Worm (Caenorhabditis elegans): ENCODE results near the gene gst-26.

gst-26 gene

DNA sequence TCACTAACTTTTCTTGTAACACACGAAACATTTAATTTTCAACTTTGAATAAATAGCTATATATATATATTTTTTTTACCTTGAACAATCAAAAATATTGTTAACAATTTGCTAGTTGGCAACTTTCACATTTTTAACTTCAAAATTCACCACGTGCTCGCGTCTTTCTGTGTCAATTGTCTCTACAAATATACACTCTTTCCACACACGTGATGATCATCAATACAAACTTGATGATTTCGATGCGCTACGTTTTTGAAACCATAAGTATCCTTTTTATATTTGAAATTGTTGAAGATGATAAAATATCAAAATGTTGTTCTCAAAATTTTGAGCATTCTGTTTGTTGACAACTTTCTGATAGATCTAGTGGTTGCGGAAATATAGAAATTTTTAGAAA lies 31.0 kb upstream of the gst-26 start:
- TF ChIP-seq ceh-9 (tag; optimal IDR thresholded peaks at IDR 0.05), result no peak
- TF ChIP-seq tbx-7 (tag; optimal IDR thresholded peaks at IDR 0.05), result no peak
- no peak for TF ChIP-seq lin-11 (tag; optimal IDR thresholded peaks at IDR 0.05)
- TF ChIP-seq mec-3 (tag; optimal IDR thresholded peaks at IDR 0.05; ENCODE audit: borderline replicate concordance), result no peak
- no peak for TF ChIP-seq npax-4 (tag; optimal IDR thresholded peaks at IDR 0.05)
- no peak for TF ChIP-seq K09A11.1 (tag; optimal IDR thresholded peaks at IDR 0.05; ENCODE audit: insufficient read depth)
- no peak for TF ChIP-seq ceh-14 (tag; optimal IDR thresholded peaks at IDR 0.05)
- no peak for TF ChIP-seq pha-2 (tag; optimal IDR thresholded peaks at IDR 0.05)
- no peak for TF ChIP-seq elt-2 (tag; optimal IDR thresholded peaks at IDR 0.05)
- TF ChIP-seq ceh-24 (tag; optimal IDR thresholded peaks at IDR 0.05), result no peak
- no peak for TF ChIP-seq lim-6 (tag; optimal IDR thresholded peaks at IDR 0.05)

DNA sequence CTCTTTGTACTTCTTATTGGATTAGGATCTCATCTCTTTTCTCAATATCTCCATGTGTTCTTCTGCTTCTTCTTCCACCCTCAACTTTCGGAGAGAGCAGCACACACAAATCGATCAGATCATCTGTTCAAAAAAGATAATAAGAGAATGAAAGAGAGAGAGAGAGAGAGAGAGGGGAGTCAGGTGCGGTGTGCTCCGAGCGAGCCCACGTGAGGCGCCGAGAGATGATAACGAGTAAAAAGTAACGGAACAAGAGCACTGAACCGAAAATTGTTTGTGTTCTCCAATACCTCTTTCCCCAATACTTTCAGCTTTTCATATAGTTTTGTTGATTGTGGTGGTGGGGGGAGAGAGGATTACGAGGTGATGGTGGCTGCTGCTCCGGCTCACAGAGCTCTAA lies 29.6 kb upstream of the gst-26 start:
- TF ChIP-seq pros-1 (tag; optimal IDR thresholded peaks at IDR 0.05) (no peak), rnt-1 (tag; optimal IDR thresholded peaks at IDR 0.05) (no peak), ceh-18 (tag; optimal IDR thresholded peaks at IDR 0.05) (peak; percentile 63), unc-42 (tag; optimal IDR thresholded peaks at IDR 0.05) (no peak), lim-6 (tag; optimal IDR thresholded peaks at IDR 0.05) (no peak), hlh-30 (tag; optimal IDR thresholded peaks at IDR 0.05; ENCODE audit: insufficient read depth) (peak; percentile 36), hlh-6 (tag; optimal IDR thresholded peaks at IDR 0.05) (no peak)

DNA sequence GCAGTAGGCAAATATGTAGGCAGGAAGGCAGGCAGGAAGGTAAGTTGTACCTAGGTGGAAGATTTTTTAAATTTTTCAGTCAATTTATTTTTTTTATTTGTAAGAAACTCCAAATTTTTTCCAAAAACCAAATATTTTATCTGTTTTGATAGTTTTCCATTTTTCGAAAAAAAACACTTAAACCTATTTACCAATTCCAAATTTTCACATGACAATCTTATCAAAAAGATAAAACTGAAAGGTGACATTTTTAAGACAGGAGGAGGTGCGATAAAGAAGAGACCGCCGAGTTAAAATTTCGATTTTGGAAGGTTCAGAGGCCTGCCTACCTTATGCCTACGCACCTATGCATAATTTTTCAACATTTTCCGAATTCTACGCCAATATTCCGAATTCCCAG lies 26.6 kb upstream of the gst-26 start:
- no peak for TF ChIP-seq F13H6.1 (tag; optimal IDR thresholded peaks at IDR 0.05)
- no peak for TF ChIP-seq madf-2 (tag; optimal IDR thresholded peaks at IDR 0.05)
- no peak for TF ChIP-seq sdc-2 (tag; optimal IDR thresholded peaks at IDR 0.05)

DNA sequence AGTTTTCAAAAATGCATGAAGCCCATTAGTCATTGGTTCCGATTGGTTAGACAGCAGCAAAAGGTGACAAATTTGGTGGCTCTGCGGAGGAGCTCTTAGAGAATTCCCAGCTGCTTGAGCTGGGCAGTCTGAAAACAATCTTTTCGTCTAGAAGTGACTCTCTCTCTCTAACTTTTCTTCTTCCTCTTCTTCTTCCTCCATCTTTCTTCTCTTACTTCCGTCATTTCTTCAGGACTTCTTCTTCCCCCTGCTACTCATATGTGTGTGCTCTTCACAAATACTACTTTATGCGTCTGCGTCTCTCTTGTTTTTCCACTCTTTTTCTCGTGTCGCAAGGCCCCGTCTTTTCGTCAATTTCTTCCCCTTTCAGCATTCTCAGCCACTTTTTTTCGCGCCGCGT lies 25.6 kb upstream of the gst-26 start:
- TF ChIP-seq unc-42 (tag; optimal IDR thresholded peaks at IDR 0.05), result peak; percentile 60
- TF ChIP-seq nfya-1 (tag; optimal IDR thresholded peaks at IDR 0.05), result peak; percentile 6
- peak; percentile 15 for TF ChIP-seq ceh-31 (tag; optimal IDR thresholded peaks at IDR 0.05)
- no peak for TF ChIP-seq ceh-14 (tag; optimal IDR thresholded peaks at IDR 0.05)

DNA sequence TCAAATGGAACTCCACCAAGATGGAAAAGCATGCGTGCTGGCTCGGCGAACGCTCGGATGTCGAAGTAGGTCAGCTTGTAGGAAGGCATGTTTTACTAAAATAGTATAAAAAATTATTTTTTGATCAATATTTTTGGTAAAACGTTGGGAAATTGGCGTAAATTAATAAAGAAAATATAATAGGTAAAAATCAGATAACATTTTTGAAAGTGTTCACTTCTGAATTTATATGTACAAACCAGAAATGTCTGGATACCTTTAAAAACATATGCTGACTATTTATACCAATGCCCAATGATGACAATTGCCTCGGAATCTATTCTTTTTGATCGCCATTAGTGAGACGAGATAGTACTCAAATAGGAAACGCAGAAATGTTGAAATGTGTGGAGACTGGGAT lies 20.9 kb upstream of the gst-26 start, which contains the start of gene gst-35:
Gene gst-35, minus strand, starts transcription at position 101 of the 400 bp plus-strand sequence.
- TF ChIP-seq dve-1 (tag; optimal IDR thresholded peaks at IDR 0.05) (no peak), T23F11.4 (GFP tag; optimal IDR thresholded peaks at IDR 0.05) (no peak), fax-1 (tag; optimal IDR thresholded peaks at IDR 0.05) (no peak), zip-5 (tag; optimal IDR thresholded peaks at IDR 0.05) (no peak), sox-2 (GFP tag; IDR thresholded peaks at IDR 0.05) (no peak), ceh-34 (tag; optimal IDR thresholded peaks at IDR 0.05) (no peak), pax-1 (tag; optimal IDR thresholded peaks at IDR 0.05) (no peak), unc-55 (GFP tag; optimal IDR thresholded peaks at IDR 0.05) (no peak), nfya-1 (tag; optimal IDR thresholded peaks at IDR 0.05) (no peak), dmd-4 (tag; optimal IDR thresholded peaks at IDR 0.05; ENCODE audit: borderline replicate concordance) (no peak), ceh-19 (GFP tag; optimal IDR thresholded peaks at IDR 0.05) (no peak), unc-42 (tag; optimal IDR thresholded peaks at IDR 0.05) (no peak), hlh-13 (GFP tag; optimal IDR thresholded peaks at IDR 0.05) (no peak)

DNA sequence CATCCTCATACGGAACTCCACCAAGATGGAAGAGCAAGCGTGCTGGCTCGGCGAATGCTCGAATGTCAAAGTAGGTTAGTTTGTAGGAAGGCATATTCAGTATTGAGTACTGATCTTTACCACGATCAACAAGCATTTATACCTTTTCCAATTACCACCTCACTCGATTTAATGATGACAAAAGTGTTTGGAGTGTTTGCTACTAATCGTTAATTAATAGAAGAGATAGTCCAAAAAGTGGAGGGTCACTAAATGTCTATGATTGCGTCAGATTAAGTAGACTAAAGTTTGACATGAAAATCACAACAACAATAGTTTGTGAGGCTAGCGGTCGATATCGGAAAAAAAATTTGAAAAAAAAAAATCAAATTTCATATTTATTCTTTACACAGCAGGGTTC lies 18.8 kb upstream of the gst-26 start, which contains the start of gene gst-34:
Gene gst-34, minus strand, starts transcription at position 101 of the 400 bp plus-strand sequence.
- TF ChIP-seq fkh-6 (tag; optimal IDR thresholded peaks at IDR 0.05) (no peak), elt-4 (tag; optimal IDR thresholded peaks at IDR 0.05) (no peak), pha-2 (tag; optimal IDR thresholded peaks at IDR 0.05) (no peak)
